Fruit fly (Drosophila melanogaster) whole organism, embryonic: ENCODE measurements around the gene Ccp84Ac.

Experiments used
- Abd-B ChIP-seq: fragments of 200-800 bp; sonication (Bioruptor generic); optimal IDR thresholded peaks from 2 replicates; lab custom pipeline; 2018; ENCODE audit warnings: missing biosample characterization, mild to moderate bottlenecking, missing genetic modification characterization, moderate library complexity
- Asciz ChIP-seq: fragments of 200-800 bp; sonication (Bioruptor generic); optimal IDR thresholded peaks from 2 replicates; lab custom pipeline; 2017; ENCODE audit warnings: missing biosample characterization, mild to moderate bottlenecking, missing genetic modification characterization, missing genetic modification reagents
- Atf6 ChIP-seq: fragments of 200-800 bp; sonication (Bioruptor generic); IDR thresholded peaks from 2 replicates; pipeline ENCODE4 v1.3.6; 2022; ENCODE audit warnings: missing biosample characterization, missing genetic modification characterization
- BtbVII ChIP-seq: fragments of 200-800 bp; sonication (Bioruptor generic); optimal IDR thresholded peaks from 3 replicates; lab custom pipeline; 2017; ENCODE audit warnings: missing biosample characterization, mild to moderate bottlenecking, missing genetic modification characterization
- CG10274 ChIP-seq: fragments of 200-800 bp; sonication (Bioruptor generic); optimal IDR thresholded peaks from 3 replicates; lab custom pipeline; 2017; ENCODE audit warnings: missing biosample characterization, mild to moderate bottlenecking, missing genetic modification characterization
- CG10462 ChIP-seq: fragments of 200-800 bp; sonication (Bioruptor generic); optimal IDR thresholded peaks from 2 replicates; lab custom pipeline; 2016; ENCODE audit warnings: missing biosample characterization, missing genetic modification characterization
- CG11085 ChIP-seq: fragments of 200-800 bp; sonication (Bioruptor generic); IDR thresholded peaks from 2 replicates; pipeline ENCODE4 v1.3.6; 2022; ENCODE audit warnings: missing biosample characterization, missing genetic modification characterization
- CG12659 ChIP-seq: fragments of 200-800 bp; sonication (Bioruptor generic); optimal IDR thresholded peaks from 3 replicates; lab custom pipeline; 2017; ENCODE audit warnings: mild to moderate bottlenecking, missing biosample characterization, missing genetic modification reagents, missing genetic modification characterization
- CG13424 ChIP-seq: fragments of 200-800 bp; sonication (Bioruptor generic); optimal IDR thresholded peaks from 2 replicates; lab custom pipeline; 2019; ENCODE audit warnings: missing biosample characterization, mild to moderate bottlenecking, missing genetic modification characterization, moderate library complexity
- CG1529 ChIP-seq: fragments of 200-800 bp; sonication (Bioruptor generic); optimal IDR thresholded peaks from 3 replicates; lab custom pipeline; 2018; ENCODE audit warnings: missing biosample characterization, missing genetic modification characterization
- CG15479 ChIP-seq: fragments of 200-800 bp; sonication (Bioruptor generic); optimal IDR thresholded peaks from 3 replicates; lab custom pipeline; 2019; ENCODE audit warnings: missing biosample characterization, mild to moderate bottlenecking, missing genetic modification characterization, moderate library complexity
- CG18619 ChIP-seq: fragments of 200-800 bp; sonication (Bioruptor generic); optimal IDR thresholded peaks from 3 replicates; lab custom pipeline; 2017; ENCODE audit warnings: missing biosample characterization, mild to moderate bottlenecking, missing genetic modification characterization
- CG2116 ChIP-seq: fragments of 200-800 bp; sonication (Bioruptor generic); optimal IDR thresholded peaks from 3 replicates; lab custom pipeline; 2018; ENCODE audit warnings: missing biosample characterization, mild to moderate bottlenecking, missing genetic modification characterization
- CG2889 ChIP-seq: fragments of 200-800 bp; sonication (Bioruptor generic); IDR thresholded peaks from 3 replicates; pipeline ENCODE4 v1.3.6; 2022; ENCODE audit warnings: missing biosample characterization, missing genetic modification characterization
- CG4360 ChIP-seq: fragments of 200-800 bp; sonication (Bioruptor generic); IDR thresholded peaks from 2 replicates; pipeline ENCODE4 v1.3.6; 2022; ENCODE audit warnings: missing biosample characterization, missing genetic modification characterization
- CG43689 ChIP-seq: fragments of 200-800 bp; sonication (Bioruptor generic); IDR thresholded peaks from 2 replicates; pipeline ENCODE4 v1.3.6; 2022; ENCODE audit warnings: missing biosample characterization, missing genetic modification characterization
- CG4404 ChIP-seq: fragments of 200-800 bp; sonication (Bioruptor generic); IDR thresholded peaks from 2 replicates; pipeline ENCODE4 v1.3.6; 2022; ENCODE audit warnings: missing biosample characterization, missing genetic modification characterization
- CG6175 ChIP-seq: fragments of 200-800 bp; sonication (Bioruptor generic); IDR thresholded peaks from 3 replicates; pipeline ENCODE4 v1.3.6; 2022; ENCODE audit warnings: missing biosample characterization, missing genetic modification characterization
- CG6765 ChIP-seq: fragments of 200-800 bp; sonication (Bioruptor generic); optimal IDR thresholded peaks from 3 replicates; lab custom pipeline; 2017; ENCODE audit warnings: missing biosample characterization, mild to moderate bottlenecking, missing genetic modification characterization
- CG6791 ChIP-seq: fragments of 200-800 bp; sonication (Bioruptor generic); IDR thresholded peaks from 3 replicates; pipeline ENCODE4 v1.3.6; 2022; ENCODE audit warnings: missing biosample characterization, missing genetic modification characterization; ENCODE audit not compliant: partially characterized antibody
- CG7372 ChIP-seq: fragments of 200-800 bp; sonication (Bioruptor generic); IDR thresholded peaks from 2 replicates; pipeline ENCODE4 v1.3.6; 2022; ENCODE audit warnings: missing biosample characterization, missing genetic modification characterization
- CG7786 ChIP-seq: fragments of 200-800 bp; sonication (Bioruptor generic); optimal IDR thresholded peaks from 2 replicates; lab custom pipeline; 2016; ENCODE audit warnings: missing biosample characterization, missing genetic modification characterization
- CG8290 ChIP-seq, 3 experiments: fragments of 200-800 bp; sonication (Bioruptor generic); optimal IDR thresholded peaks; 2 replicates each; lab custom pipeline; 2016 to 2019; ENCODE audit warnings: missing biosample characterization in 3 of 3, missing genetic modification characterization in 3 of 3, mild to moderate bottlenecking in 2 of 3, moderate library complexity in 1 of 3
- CG8359 ChIP-seq: fragments of 200-800 bp; sonication (Bioruptor generic); optimal IDR thresholded peaks from 2 replicates; lab custom pipeline; 2017; ENCODE audit warnings: missing biosample characterization, mild to moderate bottlenecking, missing genetic modification characterization, borderline replicate concordance
- CG8924 ChIP-seq: fragments of 200-800 bp; optimal IDR thresholded peaks from 3 replicates; lab custom pipeline; 2019; ENCODE audit warnings: missing biosample characterization, mild to moderate bottlenecking, missing genetic modification characterization, moderate library complexity
- CG9727 ChIP-seq: fragments of 200-800 bp; sonication (Bioruptor generic); optimal IDR thresholded peaks from 3 replicates; lab custom pipeline; 2017; ENCODE audit warnings: missing biosample characterization, mild to moderate bottlenecking, missing genetic modification characterization
- D19A ChIP-seq: fragments of 200-800 bp; optimal IDR thresholded peaks from 3 replicates; lab custom pipeline; 2019; ENCODE audit warnings: missing biosample characterization, mild to moderate bottlenecking, missing genetic modification characterization, moderate library complexity
- Fer1 ChIP-seq: fragments of 200-800 bp; sonication (Bioruptor generic); optimal IDR thresholded peaks from 2 replicates; lab custom pipeline; 2017; ENCODE audit warnings: missing biosample characterization, mild to moderate bottlenecking, missing genetic modification characterization
- Hmx ChIP-seq: fragments of 200-800 bp; sonication (Bioruptor generic); optimal IDR thresholded peaks from 2 replicates; lab custom pipeline; 2016; ENCODE audit warnings: missing biosample characterization, missing genetic modification characterization
- Kr ChIP-seq: fragments of 200-800 bp; sonication (Bioruptor generic); optimal IDR thresholded peaks from 2 replicates; lab custom pipeline; 2017; ENCODE audit warnings: missing biosample characterization, mild to moderate bottlenecking, missing genetic modification characterization
- Rx ChIP-seq: fragments of 200-800 bp; sonication (Bioruptor generic); IDR thresholded peaks from 2 replicates; pipeline ENCODE4 v1.3.6; 2022; ENCODE audit warnings: missing biosample characterization, missing genetic modification characterization
- Scr ChIP-seq: fragments of 200-800 bp; sonication (Bioruptor generic); IDR thresholded peaks from 2 replicates; pipeline ENCODE4 v1.3.6; 2022; ENCODE audit warnings: missing biosample characterization, missing genetic modification characterization; ENCODE audit not compliant: partially characterized antibody
- ash1 ChIP-seq: fragments of 200-800 bp; sonication (Bioruptor generic); optimal IDR thresholded peaks from 2 replicates; lab custom pipeline; 2018; ENCODE audit warnings: missing biosample characterization, mild to moderate bottlenecking, missing genetic modification characterization
- bsh ChIP-seq, 2 experiments: fragments of 200-800 bp; sonication (Bioruptor generic); optimal IDR thresholded peaks; 2 replicates each; lab custom pipeline; 2017 to 2018; ENCODE audit warnings: mild to moderate bottlenecking in 2 of 2, missing biosample characterization in 2 of 2, missing genetic modification characterization in 2 of 2, moderate library complexity in 1 of 2
- btn ChIP-seq: fragments of 200-800 bp; sonication (Bioruptor generic); optimal IDR thresholded peaks from 2 replicates; lab custom pipeline; 2016; ENCODE audit warnings: missing biosample characterization, missing genetic modification characterization
- caup ChIP-seq: fragments of 200-800 bp; sonication (Bioruptor generic); optimal IDR thresholded peaks from 3 replicates; lab custom pipeline; 2017; ENCODE audit warnings: missing biosample characterization, mild to moderate bottlenecking, missing genetic modification characterization, moderate library complexity; ENCODE audit not compliant: severe bottlenecking
- croc ChIP-seq: fragments of 200-800 bp; sonication (Bioruptor generic); conservative IDR thresholded peaks from 3 replicates; pipeline ENCODE4 v1.3.6; 2022; ENCODE audit warnings: missing biosample characterization, missing genetic modification characterization
- gem ChIP-seq: fragments of 200-800 bp; sonication (Bioruptor generic); optimal IDR thresholded peaks from 2 replicates; lab custom pipeline; 2019; ENCODE audit warnings: missing biosample characterization, mild to moderate bottlenecking, missing genetic modification characterization, moderate library complexity
- h ChIP-seq: fragments of >200 bp; optimal IDR thresholded peaks from 2 replicates; lab custom pipeline; 2017
- kni ChIP-seq: fragments of 200-800 bp; sonication (Bioruptor generic); optimal IDR thresholded peaks from 3 replicates; lab custom pipeline; 2017; ENCODE audit warnings: mild to moderate bottlenecking, missing biosample characterization, missing genetic modification reagents, missing genetic modification characterization
- lov ChIP-seq, 2 experiments: fragments of 200-800 bp in 1 of 2; fragments of >200 bp in 1 of 2; sonication (Bioruptor generic) in 1 of 2; IDR thresholded peaks in 1 of 2; optimal IDR thresholded peaks in 1 of 2; 2 replicates in 1 of 2; 3 replicates in 1 of 2; pipeline versions ENCODE4 v1.3.6 to Lab custom; 2017 to 2022; ENCODE audit warnings: missing biosample characterization in 1 of 2, missing genetic modification characterization in 1 of 2
- onecut ChIP-seq: fragments of 200-800 bp; sonication (Bioruptor generic); IDR thresholded peaks from 2 replicates; pipeline ENCODE4 v1.3.6; 2022; ENCODE audit warnings: missing biosample characterization, missing genetic modification characterization
- p53 ChIP-seq: fragments of 200-800 bp; sonication (Bioruptor generic); optimal IDR thresholded peaks from 2 replicates; lab custom pipeline; 2016; ENCODE audit warnings: missing biosample characterization, missing genetic modification characterization
- pan ChIP-seq, 4 experiments: fragments of >200 bp in 3 of 4; fragments of 200-800 bp in 1 of 4; sonication (Bioruptor generic) in 1 of 4; optimal IDR thresholded peaks in 3 of 4; IDR thresholded peaks in 1 of 4; 2 replicates each; pipeline versions ENCODE4 v1.3.6 to Lab custom; 2017 to 2022; ENCODE audit warnings: missing biosample characterization in 2 of 4, missing genetic modification characterization in 2 of 4, mixed read lengths in 1 of 4
- slbo ChIP-seq: fragments of 200-800 bp; sonication (Bioruptor generic); IDR thresholded peaks from 2 replicates; pipeline ENCODE4 v1.3.6; 2022; ENCODE audit warnings: missing biosample characterization, missing genetic modification characterization
- toy ChIP-seq: fragments of 200-800 bp; sonication (Bioruptor generic); IDR thresholded peaks from 2 replicates; pipeline ENCODE4 v1.3.6; 2022; ENCODE audit warnings: missing biosample characterization, missing genetic modification characterization
- unc-4 ChIP-seq: fragments of 200-800 bp; sonication (Bioruptor generic); IDR thresholded peaks from 2 replicates; pipeline ENCODE4 v1.3.6; 2022; ENCODE audit warnings: missing biosample characterization, missing genetic modification characterization; ENCODE audit not compliant: partially characterized antibody
- yki ChIP-seq: fragments of >200 bp; optimal IDR thresholded peaks from 3 replicates; lab custom pipeline; 2018
- zen ChIP-seq: fragments of 200-800 bp; sonication (Bioruptor generic); optimal IDR thresholded peaks from 3 replicates; lab custom pipeline; 2018; ENCODE audit warnings: missing biosample characterization, mild to moderate bottlenecking, missing genetic modification characterization, moderate library complexity
- zfh1 ChIP-seq: fragments of 200-800 bp; sonication (Bioruptor generic); IDR thresholded peaks from 3 replicates; pipeline ENCODE4 v1.3.6; 2022; ENCODE audit warnings: missing biosample characterization, missing genetic modification characterization

Ccp84Ac gene

dm6 chr3R:6667245-6667644 lies 28.8 kb downstream of the Ccp84Ac start (continued):
- TF ChIP-seq toy (GFP tag; lab: Robert Waterston, UW) (no peak), CG1529 (peak; percentile 35), CG10462 (GFP tag; lab: Kevin White, UChicago) (peak; percentile 34), Rx (no peak), CG8290 (GFP tag; optimal IDR thresholded peaks at IDR 0.05; lab: Kevin White, UChicago) (peak; percentile 23), CG8290 (tag; optimal IDR thresholded peaks at IDR 0.05; lab: Kevin White, UChicago) (peak in 1 of 2 experiments; percentile 57), zfh1 (GFP tag; lab: Robert Waterston, UW) (no peak; the same call in 2 of the 3 replicates), Hmx (GFP tag; lab: Kevin White, UChicago) (no peak), CG7372 (no peak), slbo (GFP tag; lab: Robert Waterston, UW) (no peak), ash1 (GFP tag; lab: Kevin White, UChicago) (no peak), Scr (no peak), CG8359 (GFP tag; lab: Kevin White, UChicago) (peak; percentile 56), gem (tag; lab: Kevin White, UChicago) (peak; percentile 56), CG6175 (GFP tag; lab: Robert Waterston, UW) (no peak), CG6791 (GFP tag; lab: Robert Waterston, UW) (no peak), Fer1 (GFP tag; lab: Kevin White, UChicago) (no peak), CG12659 (GFP tag; lab: Kevin White, UChicago) (no peak), unc-4 (no peak), Abd-B (GFP tag; lab: Kevin White, UChicago) (no peak), CG9727 (GFP tag; lab: Kevin White, UChicago) (peak; percentile 84), CG10274 (no peak), CG13424 (tag; lab: Kevin White, UChicago) (peak; percentile 19), yki (no peak), h (no peak), croc (GFP tag; lab: Robert Waterston, UW) (no peak), CG7786 (GFP tag; lab: Kevin White, UChicago) (no peak), bsh (GFP tag; optimal IDR thresholded peaks at IDR 0.05; lab: Kevin White, UChicago) (peak in 1 of 2 experiments; percentile 58), CG8924 (tag; lab: Kevin White, UChicago) (peak; percentile 64), pan (optimal IDR thresholded peaks at IDR 0.05; lab: Kevin White, UChicago) (no peak), pan (GFP tag; optimal IDR thresholded peaks at IDR 0.05 in 1 of 2, IDR thresholded peaks at IDR 0.05 in 1 of 2) (no peak), CG43689 (GFP tag; lab: Robert Waterston, UW) (no peak), zen (tag; lab: Kevin White, UChicago) (peak; percentile 78), kni (peak; percentile 7), Asciz (peak; percentile 48), CG4360 (no peak), Kr (GFP tag; lab: Kevin White, UChicago) (peak; percentile 87), Atf6 (GFP tag; lab: Robert Waterston, UW) (no peak), D19A (tag; lab: Kevin White, UChicago) (peak; percentile 28), CG2116 (GFP tag; lab: Kevin White, UChicago) (peak; percentile 37), CG4404 (GFP tag; lab: Robert Waterston, UW) (no peak), CG15479 (GFP tag; lab: Kevin White, UChicago) (peak; percentile 95), p53 (GFP tag; lab: Kevin White, UChicago) (no peak), CG6765 (GFP tag; lab: Kevin White, UChicago) (no peak), btn (GFP tag; lab: Kevin White, UChicago) (peak; percentile 5), BtbVII (peak; percentile 8), CG11085 (GFP tag; lab: Robert Waterston, UW) (no peak), CG18619 (GFP tag; lab: Kevin White, UChicago) (peak; percentile 7), onecut (GFP tag; lab: Robert Waterston, UW) (no peak), lov (optimal IDR thresholded peaks at IDR 0.05; lab: Kevin White, UChicago) (no peak), lov (GFP tag; IDR thresholded peaks at IDR 0.05; lab: Robert Waterston, UW) (peak; percentile 73; the same call in 1 of the 3 replicates), CG2889 (GFP tag; lab: Robert Waterston, UW) (no peak), caup (peak; percentile 25)
